6 fruit fly cellular contexts compared by ENCODE assay signal in genomic region chrX:19865389-19866144, dm6.
A peak's percentile ranks its signal among the peaks of the same experiment; 100 is the strongest.
TF ChIP-seq lines count a peak whose summit lies in the region.

TSS of gene THADA (minus strand) at chrX:19865524.

- TF ChIP-seq CTCF in S2 (optimal IDR thresholded peaks at IDR 0.05; lab: Kevin White, UChicago) = peak; percentile 75 to 79
- peak; percentile 76 for TF ChIP-seq CTCF in whole organism, embryonic (GFP tag; optimal IDR thresholded peaks at IDR 0.05; lab: Kevin White, UChicago)

TF ChIP-seq in whole organism, adult, 20 proteins besides CTCF, POLR2A, EP300 and RAD21:
- peak; percentile 41 for TF ChIP-seq bab1 (GFP tag; optimal IDR thresholded peaks at IDR 0.05; lab: Kevin White, UChicago)
- TF ChIP-seq CG7045 (GFP tag; optimal IDR thresholded peaks at IDR 0.05; lab: Kevin White, UChicago) = no peak
- TF ChIP-seq Mnt (GFP tag; optimal IDR thresholded peaks at IDR 0.05; lab: Kevin White, UChicago) = peak; percentile 4
- TF ChIP-seq CG33017 (tag; optimal IDR thresholded peaks at IDR 0.05; lab: Kevin White, UChicago) = peak; percentile 33
- TF ChIP-seq CG5204 (GFP tag; optimal IDR thresholded peaks at IDR 0.05; lab: Kevin White, UChicago) = peak; percentile 70
- no peak for TF ChIP-seq pad (GFP tag; optimal IDR thresholded peaks at IDR 0.05; lab: Kevin White, UChicago)
- TF ChIP-seq toe (GFP tag; optimal IDR thresholded peaks at IDR 0.05; lab: Kevin White, UChicago) = peak; percentile 7
- peak; percentile 56 for TF ChIP-seq CG7101 (tag; optimal IDR thresholded peaks at IDR 0.05; lab: Kevin White, UChicago)
- peak; percentile 72 for TF ChIP-seq Crg-1 (GFP tag; optimal IDR thresholded peaks at IDR 0.05; lab: Kevin White, UChicago)
- TF ChIP-seq Hr96 (GFP tag; optimal IDR thresholded peaks at IDR 0.05; lab: Kevin White, UChicago) = peak; percentile 39
- peak; percentile 83 for TF ChIP-seq CG14711 (tag; optimal IDR thresholded peaks at IDR 0.05; lab: Kevin White, UChicago)
- peak; percentile 23 for TF ChIP-seq ovo (GFP tag; optimal IDR thresholded peaks at IDR 0.05; lab: Kevin White, UChicago)
- TF ChIP-seq CG12768 (GFP tag; optimal IDR thresholded peaks at IDR 0.05; lab: Kevin White, UChicago) = no peak
- TF ChIP-seq tj (GFP tag; optimal IDR thresholded peaks at IDR 0.05; lab: Kevin White, UChicago) = peak; percentile 51
- TF ChIP-seq CG11617 (GFP tag; optimal IDR thresholded peaks at IDR 0.05; lab: Kevin White, UChicago) = peak; percentile 71
TF ChIP-seq in whole organism, adult: peak in this region for 12.

TF ChIP-seq in whole organism, embryonic, 481 proteins besides CTCF, POLR2A, EP300 and RAD21 (continues in another document):
- TF ChIP-seq crp (GFP tag; optimal IDR thresholded peaks at IDR 0.05; lab: Kevin White, UChicago) (no peak), CG8478 (optimal IDR thresholded peaks at IDR 0.05; lab: Kevin White, UChicago) (no peak), CG14860 (GFP tag; IDR thresholded peaks at IDR 0.05; lab: Robert Waterston, UW; ENCODE audit: partially characterized antibody) (peak; percentile 80), CG12391 (tag; optimal IDR thresholded peaks at IDR 0.05; lab: Kevin White, UChicago) (peak; percentile 76), CG4617 (GFP tag; optimal IDR thresholded peaks at IDR 0.05; lab: Kevin White, UChicago; ENCODE audit: borderline replicate concordance) (no peak), CoRest (tag; optimal IDR thresholded peaks at IDR 0.05; lab: Kevin White, UChicago) (peak; percentile 44), Deaf1 (tag; optimal IDR thresholded peaks at IDR 0.05; lab: Kevin White, UChicago) (no peak), HmgZ (tag; optimal IDR thresholded peaks at IDR 0.05; lab: Kevin White, UChicago) (peak; percentile 65), sisA (GFP tag; IDR thresholded peaks at IDR 0.05; lab: Robert Waterston, UW) (no peak), Myb (GFP tag; optimal IDR thresholded peaks at IDR 0.05; lab: Kevin White, UChicago) (peak; percentile 76), CG4328 (GFP tag; optimal IDR thresholded peaks at IDR 0.05; lab: Kevin White, UChicago) (no peak), CG12769 (tag; optimal IDR thresholded peaks at IDR 0.05; lab: Kevin White, UChicago) (no peak), inv (GFP tag; IDR thresholded peaks at IDR 0.05; lab: Robert Waterston, UW; ENCODE audit: partially characterized antibody) (peak; percentile 94), CG4424 (GFP tag; optimal IDR thresholded peaks at IDR 0.05; lab: Kevin White, UChicago) (no peak), bcd (GFP tag; optimal IDR thresholded peaks at IDR 0.05; lab: Kevin White, UChicago) (peak; percentile 40), lola (GFP tag; optimal IDR thresholded peaks at IDR 0.05; lab: Kevin White, UChicago) (no peak), Ptx1 (GFP tag; IDR thresholded peaks at IDR 0.05; lab: Robert Waterston, UW) (peak; percentile 34), scrt (GFP tag; optimal IDR thresholded peaks at IDR 0.05; lab: Kevin White, UChicago) (no peak), CG11696 (GFP tag; IDR thresholded peaks at IDR 0.05; lab: Robert Waterston, UW) (no peak)

TF ChIP-seq in whole organism, prepupa, 60 proteins besides CTCF, POLR2A, EP300 and RAD21:
- TF ChIP-seq lz (GFP tag; optimal IDR thresholded peaks at IDR 0.05; lab: Kevin White, UChicago) = peak; percentile 19
- peak; percentile 32 for TF ChIP-seq Smox (GFP tag; optimal IDR thresholded peaks at IDR 0.05; lab: Kevin White, UChicago)
- TF ChIP-seq CG15336 (GFP tag; IDR thresholded peaks at IDR 0.05; lab: Robert Waterston, UW) = peak; percentile 58; the same call in 1 of the 2 replicates
- no peak for TF ChIP-seq cyc (GFP tag; optimal IDR thresholded peaks at IDR 0.05; lab: Kevin White, UChicago)
- TF ChIP-seq CG8119 (GFP tag; IDR thresholded peaks at IDR 0.05; lab: Robert Waterston, UW) = 0 out of 3 replicates have a peak, but pooled peaks have one; percentile 46
- peak; percentile 18 for TF ChIP-seq Hr39 (GFP tag; optimal IDR thresholded peaks at IDR 0.05; lab: Kevin White, UChicago)
- no peak for TF ChIP-seq Hr4 (GFP tag; optimal IDR thresholded peaks at IDR 0.05; lab: Kevin White, UChicago)
- TF ChIP-seq esn (GFP tag; optimal IDR thresholded peaks at IDR 0.05; lab: Kevin White, UChicago) = peak; percentile 15

TF ChIP-seq in whole organism, pupa, 21 proteins besides CTCF, POLR2A, EP300 and RAD21:
- TF ChIP-seq D1 (tag; optimal IDR thresholded peaks at IDR 0.05; lab: Kevin White, UChicago) = no peak
- TF ChIP-seq CG13204 (GFP tag; optimal IDR thresholded peaks at IDR 0.05; lab: Kevin White, UChicago) = no peak
- peak; percentile 18 for TF ChIP-seq CG15710 (tag; optimal IDR thresholded peaks at IDR 0.05; lab: Kevin White, UChicago)
- peak; percentile 7 for TF ChIP-seq CG17806 (tag; optimal IDR thresholded peaks at IDR 0.05; lab: Kevin White, UChicago)
- TF ChIP-seq CG9948 (tag; optimal IDR thresholded peaks at IDR 0.05; lab: Kevin White, UChicago) = peak; percentile 10
- TF ChIP-seq CG34367 (tag; optimal IDR thresholded peaks at IDR 0.05; lab: Kevin White, UChicago) = no peak
- TF ChIP-seq CG4496 (GFP tag; IDR thresholded peaks at IDR 0.05; lab: Robert Waterston, UW) = 0 out of 3 replicates have a peak, but pooled peaks have one; percentile 19
- no peak for TF ChIP-seq Pif1B (GFP tag; optimal IDR thresholded peaks at IDR 0.05; lab: Kevin White, UChicago)

TF ChIP-seq in whole organism, wandering third instar larva, 38 proteins besides CTCF, POLR2A, EP300 and RAD21:
- TF ChIP-seq sage (GFP tag; optimal IDR thresholded peaks at IDR 0.05; lab: Kevin White, UChicago) (no peak), fru (GFP tag; optimal IDR thresholded peaks at IDR 0.05; lab: Kevin White, UChicago) (peak; percentile 65), Hr78 (GFP tag; optimal IDR thresholded peaks at IDR 0.05; lab: Kevin White, UChicago) (no peak), woc (GFP tag; optimal IDR thresholded peaks at IDR 0.05; lab: Kevin White, UChicago) (no peak), Dfd (GFP tag; optimal IDR thresholded peaks at IDR 0.05; lab: Kevin White, UChicago) (no peak), foxo (GFP tag; optimal IDR thresholded peaks at IDR 0.05; lab: Kevin White, UChicago) (peak in 1 of 2 experiments; percentile 11), Myc (optimal IDR thresholded peaks at IDR 0.05; lab: Kevin White, UChicago) (peak; percentile 62), psq (GFP tag; optimal IDR thresholded peaks at IDR 0.05; lab: Kevin White, UChicago) (peak; percentile 6), Mio (GFP tag; optimal IDR thresholded peaks at IDR 0.05; lab: Kevin White, UChicago) (no peak), Hr83 (GFP tag; optimal IDR thresholded peaks at IDR 0.05; lab: Kevin White, UChicago; ENCODE audit: poor library complexity, severe bottlenecking) (peak; percentile 86), sv (GFP tag; optimal IDR thresholded peaks at IDR 0.05; lab: Kevin White, UChicago) (peak; percentile 27)
